Fruit fly (Drosophila melanogaster): Measurements from ENCODE around the gene Eig71Eh.

The Eig71Eh gene

dm6 chr3L:15631067-15631466 lies 28.2 kb downstream of the Eig71Eh start:
- TF ChIP-seq Myc (optimal IDR thresholded peaks at IDR 0.05) (no peak), Sin3A (optimal IDR thresholded peaks at IDR 0.05) (no peak), ttk (optimal IDR thresholded peaks at IDR 0.05) (no peak), h (optimal IDR thresholded peaks at IDR 0.05) (no peak), insv (optimal IDR thresholded peaks at IDR 0.05) (no peak), psq (optimal IDR thresholded peaks at IDR 0.05) (no peak)

- TF ChIP-seq insv (optimal IDR thresholded peaks at IDR 0.05) = no peak
- no peak for TF ChIP-seq Myc (optimal IDR thresholded peaks at IDR 0.05)
- TF ChIP-seq h (optimal IDR thresholded peaks at IDR 0.05) = no peak
- TF ChIP-seq Sin3A (optimal IDR thresholded peaks at IDR 0.05) = no peak
- TF ChIP-seq ttk (optimal IDR thresholded peaks at IDR 0.05) = no peak
- TF ChIP-seq psq (optimal IDR thresholded peaks at IDR 0.05) = no peak
Observed at dm6 chr3L:15627295-15627694, 31.9 kb downstream of the Eig71Eh start.

dm6 chr3L:15625676-15626414 lies 33.4 kb downstream of the Eig71Eh start:
- TF ChIP-seq h (optimal IDR thresholded peaks at IDR 0.05) = no peak
- TF ChIP-seq Sin3A (optimal IDR thresholded peaks at IDR 0.05) = no peak
- TF ChIP-seq Myc (optimal IDR thresholded peaks at IDR 0.05) = no peak
- no peak for TF ChIP-seq ttk (optimal IDR thresholded peaks at IDR 0.05)
- no peak for TF ChIP-seq insv (optimal IDR thresholded peaks at IDR 0.05)
- no peak for TF ChIP-seq psq (optimal IDR thresholded peaks at IDR 0.05)

- no peak for TF ChIP-seq psq (optimal IDR thresholded peaks at IDR 0.05)
Observed at dm6 chr3L:15624944-15625610, 34.2 kb downstream of the Eig71Eh start.

- TF ChIP-seq h (optimal IDR thresholded peaks at IDR 0.05) = no peak
- TF ChIP-seq Myc (optimal IDR thresholded peaks at IDR 0.05) = no peak
- TF ChIP-seq Sin3A (optimal IDR thresholded peaks at IDR 0.05) = no peak
- no peak for TF ChIP-seq psq (optimal IDR thresholded peaks at IDR 0.05)
- no peak for TF ChIP-seq insv (optimal IDR thresholded peaks at IDR 0.05)
- no peak for TF ChIP-seq ttk (optimal IDR thresholded peaks at IDR 0.05)
Observed at dm6 chr3L:15624097-15624496, 35.1 kb downstream of the Eig71Eh start.

- TF ChIP-seq h (optimal IDR thresholded peaks at IDR 0.05) (no peak), ttk (optimal IDR thresholded peaks at IDR 0.05) (no peak), Myc (optimal IDR thresholded peaks at IDR 0.05) (no peak), Sin3A (optimal IDR thresholded peaks at IDR 0.05) (no peak), psq (optimal IDR thresholded peaks at IDR 0.05) (no peak), insv (optimal IDR thresholded peaks at IDR 0.05) (no peak)
Observed at dm6 chr3L:15619626-15620247, 39.5 kb downstream of the Eig71Eh start, which contains the start of gene Phs. Phs (plus strand) TSS chr3L:15619901.

dm6 chr3L:15616900-15617299 lies 42.3 kb downstream of the Eig71Eh start:
- TF ChIP-seq psq (optimal IDR thresholded peaks at IDR 0.05) (no peak), Myc (optimal IDR thresholded peaks at IDR 0.05) (no peak), insv (optimal IDR thresholded peaks at IDR 0.05) (no peak), Sin3A (optimal IDR thresholded peaks at IDR 0.05) (no peak), ttk (optimal IDR thresholded peaks at IDR 0.05) (no peak), h (optimal IDR thresholded peaks at IDR 0.05) (no peak)

dm6 chr3L:15616490-15616889 lies 42.8 kb downstream of the Eig71Eh start:
- no peak for TF ChIP-seq h (optimal IDR thresholded peaks at IDR 0.05)
- TF ChIP-seq psq (optimal IDR thresholded peaks at IDR 0.05) = no peak
- TF ChIP-seq insv (optimal IDR thresholded peaks at IDR 0.05) = no peak
- no peak for TF ChIP-seq ttk (optimal IDR thresholded peaks at IDR 0.05)
- no peak for TF ChIP-seq Sin3A (optimal IDR thresholded peaks at IDR 0.05)
- no peak for TF ChIP-seq Myc (optimal IDR thresholded peaks at IDR 0.05)

- no peak for TF ChIP-seq Sin3A (optimal IDR thresholded peaks at IDR 0.05)
- TF ChIP-seq Myc (optimal IDR thresholded peaks at IDR 0.05) = no peak
- no peak for TF ChIP-seq psq (optimal IDR thresholded peaks at IDR 0.05)
- no peak for TF ChIP-seq ttk (optimal IDR thresholded peaks at IDR 0.05)
- TF ChIP-seq insv (optimal IDR thresholded peaks at IDR 0.05) = no peak
- no peak for TF ChIP-seq h (optimal IDR thresholded peaks at IDR 0.05)
Observed at dm6 chr3L:15612728-15613127, 46.5 kb downstream of the Eig71Eh start, which contains the start of gene CG13449. CG13449 (minus strand) TSS chr3L:15612828.

- TF ChIP-seq Sin3A (optimal IDR thresholded peaks at IDR 0.05) (no peak), h (optimal IDR thresholded peaks at IDR 0.05) (no peak), Myc (optimal IDR thresholded peaks at IDR 0.05) (no peak), ttk (optimal IDR thresholded peaks at IDR 0.05) (no peak), psq (optimal IDR thresholded peaks at IDR 0.05) (no peak), insv (optimal IDR thresholded peaks at IDR 0.05) (no peak)
Observed at dm6 chr3L:15610109-15610508, 49.1 kb downstream of the Eig71Eh start, which contains the start of gene CG7650. CG7650 (minus strand) TSS chr3L:15610386.

All from Kc167 (cell line).